Worm (Caenorhabditis elegans) whole organism, early embryonic: ENCODE measurements around the gene ZK688.1.
"Not testable (repeated sequence)": the region's sequence is repeated elsewhere in the genome, so short reads cannot be mapped to it uniquely, and the experiment has no call there.

Source experiments
- B0310.2 ChIP-seq: sonication (generic microtip); optimal IDR thresholded peaks from 2 replicates; lab custom pipeline; 2016; ENCODE audit warnings: mild to moderate bottlenecking, missing genetic modification characterization, missing compliant biosample characterization
- F13C5.2 ChIP-seq: sonication (generic microtip); optimal IDR thresholded peaks from 2 replicates; lab custom pipeline; 2017; ENCODE audit warnings: mild to moderate bottlenecking, missing genetic modification characterization, inconsistent platforms, missing compliant biosample characterization
- ama-1 ChIP-seq: fragments of 150-350 bp; optimal IDR thresholded peaks from 2 replicates; lab custom pipeline; 2014
- ceh-13 ChIP-seq: fragments of 200-800 bp; sonication (Bioruptor generic); optimal IDR thresholded peaks from 2 replicates; lab custom pipeline; 2018; ENCODE audit warnings: mild to moderate bottlenecking, missing genetic modification characterization, missing compliant biosample characterization
- ceh-36 ChIP-seq: sonication (generic microtip); optimal IDR thresholded peaks from 2 replicates; lab custom pipeline; 2016; ENCODE audit warnings: missing genetic modification characterization, inconsistent platforms, missing compliant biosample characterization
- ets-7 ChIP-seq: sonication (generic microtip); optimal IDR thresholded peaks from 2 replicates; lab custom pipeline; 2016; ENCODE audit warnings: missing genotype, missing genetic modification characterization, missing compliant biosample characterization
- flt-1 ChIP-seq: fragments of 200-800 bp; sonication (Bioruptor generic); IDR thresholded peaks from 2 replicates; pipeline ENCODE4 v1.3.6; 2022; ENCODE audit warnings: missing genetic modification characterization, missing compliant biosample characterization
- hmbx-1 ChIP-seq: sonication (generic microtip); optimal IDR thresholded peaks from 2 replicates; lab custom pipeline; 2016; ENCODE audit warnings: mild to moderate bottlenecking, missing genetic modification characterization, missing compliant biosample characterization
- hmg-4 ChIP-seq: fragments of 200-800 bp; sonication (Bioruptor generic); optimal IDR thresholded peaks from 2 replicates; lab custom pipeline; 2018; ENCODE audit warnings: mild to moderate bottlenecking, missing genetic modification characterization, missing compliant biosample characterization
- hnd-1 ChIP-seq: sonication (generic microtip); optimal IDR thresholded peaks from 2 replicates; lab custom pipeline; 2016; ENCODE audit warnings: missing genetic modification characterization, missing compliant biosample characterization
- pes-1 ChIP-seq: fragments of 200-800 bp; sonication (Bioruptor generic); IDR thresholded peaks from 2 replicates; pipeline ENCODE4 v1.3.6; 2022; ENCODE audit warnings: missing genetic modification reagents, missing genetic modification characterization, missing compliant biosample characterization
- scrt-1 ChIP-seq: fragments of 200-800 bp; sonication (Bioruptor generic); IDR thresholded peaks from 2 replicates; pipeline ENCODE4 v1.3.6; 2022; ENCODE audit warnings: missing genetic modification characterization, missing compliant biosample characterization
- sea-1 ChIP-seq: fragments of 200-800 bp; sonication (Bioruptor generic); conservative IDR thresholded peaks from 2 replicates; pipeline ENCODE4 v1.3.6; 2022; ENCODE audit warnings: missing genetic modification characterization, missing compliant biosample characterization
- tbx-11 ChIP-seq: fragments of 200-800 bp; sonication (Bioruptor generic); IDR thresholded peaks from 2 replicates; pipeline ENCODE4 v1.3.6; 2022; ENCODE audit warnings: missing genetic modification characterization, missing compliant biosample characterization
- tbx-37 ChIP-seq: fragments of 200-800 bp; sonication (Bioruptor generic); conservative IDR thresholded peaks from 2 replicates; pipeline ENCODE4 v1.3.6; 2022; ENCODE audit warnings: missing genetic modification reagents, missing genetic modification characterization, missing compliant biosample characterization
- tra-4 ChIP-seq: sonication (generic microtip); optimal IDR thresholded peaks from 2 replicates; lab custom pipeline; 2017; ENCODE audit warnings: missing genetic modification characterization, missing compliant biosample characterization

ZK688.1 gene

DNA sequence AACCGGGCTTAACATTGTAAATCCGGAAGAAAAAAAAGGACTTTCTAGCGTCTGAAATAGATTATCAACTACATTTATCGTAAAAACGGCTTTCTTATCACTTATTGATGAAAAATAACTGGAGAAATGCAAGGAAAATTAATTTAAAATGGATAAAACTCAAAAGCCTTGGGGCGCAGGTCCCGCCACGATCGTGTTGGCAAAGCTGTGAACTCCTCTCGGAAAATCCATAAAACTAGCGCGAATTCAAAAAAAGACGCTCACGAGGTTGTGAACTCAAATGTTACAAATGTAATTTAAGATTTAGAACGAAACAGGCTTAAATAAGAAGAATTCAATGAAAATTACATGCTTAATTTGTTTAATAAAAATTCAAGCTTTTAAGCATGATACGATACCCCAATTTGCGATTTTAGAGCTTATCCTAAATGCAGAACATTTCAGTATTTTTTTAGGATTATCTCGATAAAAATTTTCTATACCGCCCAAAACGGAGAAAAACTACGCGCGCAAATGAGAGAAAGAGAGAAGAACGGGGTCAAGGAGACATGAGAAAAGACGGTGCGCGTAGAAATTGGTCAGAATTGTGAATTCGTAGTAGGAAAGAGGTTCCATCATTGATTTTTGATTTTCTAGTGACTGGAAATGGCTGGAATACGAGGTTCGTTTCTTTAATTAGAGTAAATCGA, 42.9 kb downstream of the ZK688.1 start, which contains the start of gene C29E4.15:
Gene C29E4.15 (plus strand): TSS at position 547 of the 689 bp plus-strand sequence.
- TF ChIP-seq hmbx-1 (tag; lab: Kevin White, UChicago), result no peak
- TF ChIP-seq tra-4, result no peak
- TF ChIP-seq flt-1, result no peak
- no peak for TF ChIP-seq ceh-13
- no peak for TF ChIP-seq hmg-4
- TF ChIP-seq ceh-36 (tag; lab: Kevin White, UChicago), result no peak
- TF ChIP-seq hnd-1 (tag; lab: Kevin White, UChicago), result no peak
- no peak for TF ChIP-seq F13C5.2 (tag; lab: Kevin White, UChicago)
- no peak for TF ChIP-seq B0310.2 (tag; lab: Kevin White, UChicago)

DNA sequence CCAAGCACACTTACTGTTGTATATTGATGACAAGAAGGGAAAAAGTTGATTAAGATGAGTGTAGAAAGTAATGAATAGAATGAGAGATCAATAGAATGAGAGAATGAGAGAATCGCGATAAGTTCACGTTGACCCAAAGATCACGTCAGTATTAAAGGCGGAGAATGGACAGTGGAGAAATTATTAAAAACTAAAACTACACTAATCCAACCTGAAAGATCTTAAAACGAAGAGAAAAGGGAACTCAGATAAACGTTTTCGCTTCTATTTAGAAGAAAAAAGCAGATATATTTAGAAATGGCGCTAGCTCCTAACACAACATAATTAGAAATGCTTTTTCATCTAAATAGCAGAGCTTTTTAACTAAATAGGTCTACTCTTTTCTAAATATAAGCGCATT, 43.8 kb downstream of the ZK688.1 start, which contains the start of gene let-754:
Gene let-754 (minus strand): TSS at position 101 of the 400 bp plus-strand sequence.
- TF ChIP-seq flt-1 (no peak), sea-1 (no peak), hnd-1 (tag; lab: Kevin White, UChicago) (no peak), tbx-37 (GFP tag; lab: Robert Waterston, UW) (no peak), F13C5.2 (tag; lab: Kevin White, UChicago) (no peak), ceh-36 (tag; lab: Kevin White, UChicago) (no peak), ama-1 (lab: Kevin White, UChicago) (no peak), tbx-11 (no peak), ets-7 (tag; lab: Kevin White, UChicago) (no peak), B0310.2 (tag; lab: Kevin White, UChicago) (no peak), ceh-13 (no peak)

DNA sequence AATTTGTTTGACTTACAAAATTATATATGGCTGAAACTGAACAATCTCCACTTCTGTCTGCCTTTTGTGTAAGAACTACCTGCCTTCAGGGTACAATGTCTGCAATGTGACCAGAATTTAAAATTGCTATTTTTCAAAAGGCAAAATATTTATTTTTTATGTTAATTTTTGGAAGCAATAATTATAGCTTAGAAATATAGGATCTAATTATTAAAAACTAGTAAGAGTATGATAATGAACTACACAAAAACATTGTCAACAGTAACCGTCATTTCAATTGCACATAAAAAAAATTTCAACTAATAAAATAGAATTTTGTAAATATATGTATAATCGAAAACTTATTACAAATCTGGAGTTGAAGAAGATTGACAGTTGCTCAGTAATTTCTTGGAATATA, 47.6 kb downstream of the ZK688.1 start, which contains the start of gene C29E4.9:
Gene C29E4.9 (minus strand): TSS at position 101 of the 400 bp plus-strand sequence.
- TF ChIP-seq ceh-13 (no peak), hmg-4 (no peak), tra-4 (no peak), ceh-36 (tag; lab: Kevin White, UChicago) (no peak), tbx-37 (GFP tag; lab: Robert Waterston, UW) (no peak), F13C5.2 (tag; lab: Kevin White, UChicago) (no peak), hnd-1 (tag; lab: Kevin White, UChicago) (no peak), scrt-1 (GFP tag; lab: Robert Waterston, UW) (no peak), sea-1 (no peak), ama-1 (lab: Kevin White, UChicago) (no peak)

DNA sequence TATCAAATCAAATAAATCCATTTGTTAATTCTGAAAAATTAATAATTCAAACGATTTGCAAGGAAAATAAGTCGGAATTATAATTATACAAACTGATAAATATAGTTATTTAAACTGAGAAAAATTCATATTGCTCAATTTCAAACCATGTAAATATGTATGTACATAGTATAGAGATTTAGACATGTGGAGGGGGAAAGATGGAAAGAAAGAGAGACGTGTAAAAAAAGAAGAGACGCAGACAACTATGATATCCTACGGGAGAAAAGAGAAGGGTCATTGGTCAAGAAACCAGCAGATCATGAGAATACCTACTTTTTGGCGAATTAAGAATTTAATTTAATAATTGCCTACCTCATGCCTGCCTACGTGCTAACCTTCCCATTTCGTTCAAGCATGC, 48.7 kb downstream of the ZK688.1 start, which contains the start of gene C29E4.11:
Gene C29E4.11 (minus strand): TSS at position 30 of the 400 bp plus-strand sequence.
- no peak for TF ChIP-seq hmg-4
- no peak for TF ChIP-seq sea-1
- no peak for TF ChIP-seq flt-1
- no peak for TF ChIP-seq pes-1 (GFP tag; lab: Robert Waterston, UW)
- no peak for TF ChIP-seq tra-4
- TF ChIP-seq hmbx-1 (tag; lab: Kevin White, UChicago), result no peak

DNA sequence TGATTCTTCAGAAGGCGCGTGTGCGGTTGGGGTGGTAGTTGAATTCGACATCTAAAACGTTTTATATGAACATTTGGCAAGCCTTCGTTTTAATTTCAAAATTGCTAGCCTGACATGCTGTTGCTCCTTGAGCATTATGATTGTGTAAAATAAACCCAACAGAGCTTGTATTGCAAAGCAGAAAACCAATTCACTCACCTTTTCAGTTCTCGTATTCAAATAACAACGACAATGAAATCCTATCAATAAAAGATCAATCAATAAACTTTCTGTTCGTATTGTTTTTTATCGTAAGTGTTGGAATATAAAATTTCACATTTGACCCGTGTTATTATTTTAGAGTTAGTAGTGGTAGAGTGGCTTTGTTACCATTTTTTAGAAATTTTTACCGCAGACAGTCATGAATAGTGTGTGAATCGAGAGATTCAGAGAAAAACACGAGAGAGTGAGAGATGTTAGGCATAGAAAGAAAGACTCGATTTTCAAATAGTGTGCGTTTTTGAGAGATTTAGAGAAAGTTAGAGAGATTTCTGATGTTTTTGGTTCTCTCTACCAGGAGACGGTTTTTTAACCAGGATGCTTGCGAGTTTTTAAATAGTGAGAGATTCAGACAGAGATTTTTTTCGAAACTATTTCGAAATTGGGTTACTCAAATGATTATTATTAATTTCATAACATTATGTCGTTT, 49.7 kb downstream of the ZK688.1 start, which contains the start of gene F54H12.10:
Gene F54H12.10 (minus strand): TSS at position 51 of the 688 bp plus-strand sequence.
- TF ChIP-seq B0310.2 (tag; lab: Kevin White, UChicago); hnd-1 (tag; lab: Kevin White, UChicago); ceh-13: not testable (repeated sequence)
